Worm (Caenorhabditis elegans): Measurements from ENCODE around the gene mab-3.

Gene mab-3

DNA sequence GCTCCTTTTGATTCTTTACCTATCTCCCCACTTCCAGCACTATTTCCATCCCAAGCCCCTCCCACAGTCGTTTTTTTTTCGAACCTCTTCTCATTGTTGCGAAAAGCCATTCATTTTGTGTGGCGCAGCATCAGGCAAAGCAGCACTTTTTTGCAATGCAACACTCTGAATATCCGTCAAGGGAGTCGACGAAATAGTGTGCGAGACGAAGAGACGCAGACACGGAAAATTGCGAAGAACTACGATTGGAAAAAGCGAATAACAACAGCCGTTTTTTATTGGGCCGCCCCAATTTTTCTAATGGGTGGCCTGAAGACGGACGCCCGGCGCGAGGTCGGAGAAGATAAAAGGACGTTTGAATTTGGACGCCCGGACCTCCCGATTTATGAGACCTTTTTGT lies 2.1 kb upstream of the mab-3 start:
- TF ChIP-seq snpc-4 (tag; optimal IDR thresholded peaks at IDR 0.05): no peak
- no peak for TF ChIP-seq mab-5 (tag; optimal IDR thresholded peaks at IDR 0.05)

DNA sequence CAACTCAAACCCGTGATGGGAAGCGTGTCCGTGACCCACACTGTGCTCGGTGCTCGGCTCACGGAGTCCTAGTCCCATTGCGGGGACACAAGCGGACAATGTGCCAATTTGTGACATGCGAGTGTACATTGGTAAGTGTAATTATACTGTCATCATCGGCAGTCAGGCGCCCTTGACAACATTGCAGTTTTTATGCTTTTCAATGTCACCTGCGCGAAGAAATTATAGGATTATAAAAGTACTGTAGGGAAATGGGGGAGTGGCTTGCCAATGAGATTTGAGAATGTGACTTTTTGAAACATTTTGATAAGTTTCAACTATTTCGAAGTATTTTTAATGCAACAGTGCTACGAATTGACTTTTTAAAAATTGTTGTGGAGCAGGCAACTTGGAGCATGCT lies 3.8 kb downstream of the mab-3 start:
- no peak for TF ChIP-seq unc-62 (GFP tag; optimal IDR thresholded peaks at IDR 0.05)
- no peak for TF ChIP-seq snpc-4 (tag; optimal IDR thresholded peaks at IDR 0.05)
- no peak for TF ChIP-seq R02D3.7 (tag; optimal IDR thresholded peaks at IDR 0.05)
- no peak for TF ChIP-seq lin-39 (tag; optimal IDR thresholded peaks at IDR 0.05)

ce11 chrII:9738820-9739219 lies 6.9 kb downstream of the mab-3 start:
- peak; percentile 37 for TF ChIP-seq F13H6.1 (tag; optimal IDR thresholded peaks at IDR 0.05)
- TF ChIP-seq fos-1 (tag; optimal IDR thresholded peaks at IDR 0.05): peak; percentile 81
- no peak for TF ChIP-seq unc-39 (tag; optimal IDR thresholded peaks at IDR 0.05)
- TF ChIP-seq nhr-10 (tag; optimal IDR thresholded peaks at IDR 0.05): no peak
- no peak for TF ChIP-seq mab-5 (tag; optimal IDR thresholded peaks at IDR 0.05)
- peak; percentile 36 for TF ChIP-seq crh-2 (tag; optimal IDR thresholded peaks at IDR 0.05)

DNA sequence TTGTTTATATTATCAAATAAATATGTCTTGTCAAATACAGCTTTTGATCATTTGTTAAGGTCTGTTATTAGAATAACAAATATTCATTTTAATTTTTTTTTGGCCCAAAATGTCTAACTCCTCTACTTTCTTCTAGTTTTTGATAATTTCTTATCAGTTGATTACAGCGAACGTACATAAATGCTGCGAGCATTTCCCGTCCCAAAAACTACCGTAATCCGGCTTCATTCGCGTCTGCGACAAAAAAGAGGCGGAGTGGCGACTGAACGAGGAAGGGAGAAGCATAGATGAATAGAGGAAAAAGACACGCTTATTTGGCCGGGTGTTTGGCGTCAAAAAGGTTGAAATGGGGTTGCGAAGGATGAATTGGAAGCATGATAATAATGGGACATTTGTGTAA lies 8.6 kb downstream of the mab-3 start:
- TF ChIP-seq nhr-10 (tag; optimal IDR thresholded peaks at IDR 0.05) (no peak), nhr-6 (tag; optimal IDR thresholded peaks at IDR 0.05) (no peak), nhr-11 (tag; optimal IDR thresholded peaks at IDR 0.05) (no peak), ztf-11 (tag; optimal IDR thresholded peaks at IDR 0.05) (no peak), crh-2 (tag; optimal IDR thresholded peaks at IDR 0.05) (peak; percentile 42), fos-1 (tag; optimal IDR thresholded peaks at IDR 0.05) (peak; percentile 39), sma-9 (GFP tag; optimal IDR thresholded peaks at IDR 0.05) (peak; percentile 10), sma-9 (tag; optimal IDR thresholded peaks at IDR 0.05) (no peak), lsy-2 (tag; optimal IDR thresholded peaks at IDR 0.05) (peak in 1 of 2 experiments; percentile 53), unc-39 (tag; optimal IDR thresholded peaks at IDR 0.05) (no peak), mab-5 (tag; optimal IDR thresholded peaks at IDR 0.05) (no peak)

- TF ChIP-seq ceh-16 (tag; optimal IDR thresholded peaks at IDR 0.05): no peak
- no peak for TF ChIP-seq C34F6.9 (tag; optimal IDR thresholded peaks at IDR 0.05)
Observed at ce11 chrII:9741400-9741799, 9.5 kb downstream of the mab-3 start.

- no peak for TF ChIP-seq lin-13 (GFP tag; optimal IDR thresholded peaks at IDR 0.05)
- no peak for TF ChIP-seq ZK546.5 (tag; optimal IDR thresholded peaks at IDR 0.05)
- no peak for TF ChIP-seq nhr-23 (tag; optimal IDR thresholded peaks at IDR 0.05)
- no peak for TF ChIP-seq nhr-21 (tag; optimal IDR thresholded peaks at IDR 0.05)
- no peak for TF ChIP-seq aly-2 (tag; optimal IDR thresholded peaks at IDR 0.05)
- no peak for TF ChIP-seq nhr-12 (tag; optimal IDR thresholded peaks at IDR 0.05)
- no peak for TF ChIP-seq R02D3.7 (tag; optimal IDR thresholded peaks at IDR 0.05)
- TF ChIP-seq F13H6.1 (tag; optimal IDR thresholded peaks at IDR 0.05): no peak
Observed at ce11 chrII:9742784-9743183, 10.8 kb downstream of the mab-3 start, which contains the start of gene pno-1. TSS of gene pno-1 (minus strand) at chrII:9742884.

ce11 chrII:9746069-9746468 lies 14.1 kb downstream of the mab-3 start, which contains the start of the genes Y53C12B.1 and nos-3:
TSS of gene Y53C12B.1 (minus strand) at chrII:9746078.
TSS of gene nos-3 (plus strand) at chrII:9746316.
- TF ChIP-seq unc-62 (GFP tag; optimal IDR thresholded peaks at IDR 0.05): no peak
- TF ChIP-seq alr-1 (tag; optimal IDR thresholded peaks at IDR 0.05): no peak
- no peak for TF ChIP-seq mbf-1 (tag; optimal IDR thresholded peaks at IDR 0.05)
- TF ChIP-seq skn-1 (tag; optimal IDR thresholded peaks at IDR 0.05): no peak
- TF ChIP-seq blmp-1 (tag; optimal IDR thresholded peaks at IDR 0.05; ENCODE audit: insufficient read depth): peak; percentile 24
- no peak for TF ChIP-seq Y55F3AM.14 (GFP tag; optimal IDR thresholded peaks at IDR 0.05)
- TF ChIP-seq C34F6.9 (tag; optimal IDR thresholded peaks at IDR 0.05): peak; percentile 85
- peak; percentile 71 for TF ChIP-seq F13H6.1 (tag; optimal IDR thresholded peaks at IDR 0.05)
- no peak for TF ChIP-seq ZK546.5 (tag; optimal IDR thresholded peaks at IDR 0.05)
- TF ChIP-seq ceh-82 (tag; optimal IDR thresholded peaks at IDR 0.05): no peak
- no peak for TF ChIP-seq ztf-4 (tag; optimal IDR thresholded peaks at IDR 0.05)
- TF ChIP-seq ceh-16 (tag; optimal IDR thresholded peaks at IDR 0.05): peak; percentile 17
- TF ChIP-seq egl-27 (tag; optimal IDR thresholded peaks at IDR 0.05): peak; percentile 12
- TF ChIP-seq mdl-1 (tag; optimal IDR thresholded peaks at IDR 0.05): no peak
- TF ChIP-seq lsy-2 (tag; optimal IDR thresholded peaks at IDR 0.05): peak; percentile 97 to 99
- TF ChIP-seq nhr-23 (tag; optimal IDR thresholded peaks at IDR 0.05): no peak
- peak; percentile 84 for TF ChIP-seq gmeb-1 (tag; optimal IDR thresholded peaks at IDR 0.05)
- no peak for TF ChIP-seq dmd-4 (tag; optimal IDR thresholded peaks at IDR 0.05)
- no peak for TF ChIP-seq lin-39 (tag; optimal IDR thresholded peaks at IDR 0.05)
- peak; percentile 66 for TF ChIP-seq lin-11 (tag; optimal IDR thresholded peaks at IDR 0.05)
- no peak for TF ChIP-seq nhr-6 (tag; optimal IDR thresholded peaks at IDR 0.05)
- no peak for TF ChIP-seq nhr-12 (tag; optimal IDR thresholded peaks at IDR 0.05)
- peak; percentile 98 for TF ChIP-seq unc-55 (GFP tag; optimal IDR thresholded peaks at IDR 0.05)
- TF ChIP-seq unc-39 (tag; optimal IDR thresholded peaks at IDR 0.05): no peak
- TF ChIP-seq mab-5 (tag; optimal IDR thresholded peaks at IDR 0.05): peak; percentile 62
- no peak for TF ChIP-seq ztf-1 (GFP tag; conservative IDR thresholded peaks at IDR 0.05)
- peak; percentile 77 for TF ChIP-seq sma-3 (GFP tag; optimal IDR thresholded peaks at IDR 0.05)
- no peak for TF ChIP-seq nhr-237 (tag; optimal IDR thresholded peaks at IDR 0.05)
- TF ChIP-seq sem-4 (tag; optimal IDR thresholded peaks at IDR 0.05): peak; percentile 50

Data from whole organism, L2 larva.